Worm (Caenorhabditis elegans) whole organism, young adult: Measurements from ENCODE around the gene Y4C6B.4.

ENCODE experiments used
- C06A6.2 ChIP-seq: fragments of 200-800 bp; sonication (Bioruptor generic); conservative IDR thresholded peaks from 2 replicates; pipeline ENCODE4 v1.3.6; 2022; ENCODE audit warnings: missing genetic modification characterization, missing compliant biosample characterization
- F10E7.11 ChIP-seq: sonication (generic microtip); optimal IDR thresholded peaks from 2 replicates; lab custom pipeline; 2017; ENCODE audit warnings: mild to moderate bottlenecking, missing genetic modification characterization, moderate library complexity, missing compliant biosample characterization
- F22D6.2 ChIP-seq: sonication (generic microtip); optimal IDR thresholded peaks from 2 replicates; lab custom pipeline; 2016; ENCODE audit warnings: mild to moderate bottlenecking, missing genetic modification characterization, missing compliant biosample characterization
- F37B4.10 ChIP-seq: fragments of 200-800 bp; sonication (Bioruptor generic); IDR thresholded peaks from 2 replicates; pipeline ENCODE4 v1.3.6; 2022; ENCODE audit warnings: missing genetic modification characterization, missing compliant biosample characterization
- F49E8.2 ChIP-seq: sonication (generic microtip); optimal IDR thresholded peaks from 3 replicates; lab custom pipeline; 2017; ENCODE audit warnings: missing genetic modification characterization, mild to moderate bottlenecking, missing compliant biosample characterization, antibody characterized with exemption, moderate library complexity; ENCODE audit not compliant: insufficient read depth
- F57C9.4 ChIP-seq: sonication (generic microtip); optimal IDR thresholded peaks from 2 replicates; lab custom pipeline; 2017; ENCODE audit warnings: mild to moderate bottlenecking, missing genetic modification characterization, missing compliant biosample characterization
- K11D2.4 ChIP-seq: fragments of 200-800 bp; sonication (Bioruptor generic); IDR thresholded peaks from 2 replicates; pipeline ENCODE4 v1.3.6; 2022; ENCODE audit warnings: missing genetic modification reagents, missing genetic modification characterization, missing compliant biosample characterization
- T07F8.4 ChIP-seq: sonication (generic microtip); optimal IDR thresholded peaks from 2 replicates; lab custom pipeline; 2016; ENCODE audit warnings: mild to moderate bottlenecking, missing genetic modification characterization, moderate library complexity, missing compliant biosample characterization
- Y53G8AR.9 ChIP-seq: fragments of 200-800 bp; sonication (Bioruptor generic); conservative IDR thresholded peaks from 2 replicates; pipeline ENCODE4 v1.3.6; 2022; ENCODE audit warnings: missing genetic modification reagents, missing genetic modification characterization, missing compliant biosample characterization
- Y79H2A.3 ChIP-seq: fragments of 200-800 bp; sonication (Bioruptor generic); conservative IDR thresholded peaks from 2 replicates; pipeline ENCODE4 v1.3.6; 2022; ENCODE audit warnings: missing genetic modification reagents, missing genetic modification characterization, missing compliant biosample characterization
- akir-1 ChIP-seq: fragments of 200-800 bp; sonication (Bioruptor generic); optimal IDR thresholded peaks from 2 replicates; lab custom pipeline; 2018; ENCODE audit warnings: mild to moderate bottlenecking, missing genetic modification characterization, moderate library complexity, missing compliant biosample characterization
- ama-1 ChIP-seq, 3 experiments: fragments of 150-350 bp in 1 of 3; sonication (generic microtip) in 2 of 3; optimal IDR thresholded peaks; 2 replicates each; lab custom pipeline; 2014 to 2018; ENCODE audit warnings: missing biosample characterization in 2 of 3, missing genetic modification characterization in 2 of 3, missing genetic modification reagents in 2 of 3
- athp-1 ChIP-seq: sonication (generic microtip); optimal IDR thresholded peaks from 2 replicates; lab custom pipeline; 2017; ENCODE audit warnings: mild to moderate bottlenecking, missing genetic modification characterization, missing compliant biosample characterization
- ccch-3 ChIP-seq: fragments of 200-800 bp; sonication (Bioruptor generic); optimal IDR thresholded peaks from 2 replicates; lab custom pipeline; 2018; ENCODE audit warnings: mild to moderate bottlenecking, missing genetic modification characterization, missing compliant biosample characterization
- ceh-58 ChIP-seq: fragments of 200-800 bp; sonication (Bioruptor generic); IDR thresholded peaks from 2 replicates; pipeline ENCODE4 v1.3.6; 2022; ENCODE audit warnings: missing genetic modification characterization, missing compliant biosample characterization
- die-1 ChIP-seq: sonication (generic microtip); optimal IDR thresholded peaks from 2 replicates; lab custom pipeline; 2016; ENCODE audit warnings: missing genotype, mild to moderate bottlenecking, missing genetic modification characterization, missing compliant biosample characterization
- efl-1 ChIP-seq: fragments of 150-350 bp; optimal IDR thresholded peaks from 2 replicates; lab custom pipeline; 2014; ENCODE audit warnings: missing biosample characterization, missing genetic modification reagents, missing genetic modification characterization
- egl-18 ChIP-seq: fragments of 200-800 bp; sonication (Bioruptor generic); IDR thresholded peaks from 2 replicates; pipeline ENCODE4 v1.3.6; 2022; ENCODE audit warnings: missing genetic modification reagents, missing genetic modification characterization, missing compliant biosample characterization
- egl-44 ChIP-seq: fragments of 200-800 bp; sonication (Bioruptor generic); IDR thresholded peaks from 2 replicates; pipeline ENCODE4 v1.3.6; 2022; ENCODE audit warnings: missing genetic modification reagents, missing genetic modification characterization, missing compliant biosample characterization
- him-1 ChIP-seq: sonication (generic microtip); optimal IDR thresholded peaks from 2 replicates; lab custom pipeline; 2016; ENCODE audit warnings: missing genotype, missing genetic modification reagents, missing genetic modification characterization, missing compliant biosample characterization
- hlh-12 ChIP-seq: sonication (generic microtip); optimal IDR thresholded peaks from 2 replicates; lab custom pipeline; 2016; ENCODE audit warnings: missing genetic modification characterization, missing compliant biosample characterization
- hmg-1.2 ChIP-seq: fragments of 200-800 bp; sonication (Bioruptor generic); IDR thresholded peaks from 2 replicates; pipeline ENCODE4 v1.3.6; 2022; ENCODE audit warnings: missing genetic modification reagents, missing genetic modification characterization, missing compliant biosample characterization
- hrde-1 ChIP-seq: sonication (generic microtip); optimal IDR thresholded peaks from 2 replicates; lab custom pipeline; 2016; ENCODE audit warnings: missing genetic modification characterization, mild to moderate bottlenecking, missing compliant biosample characterization, moderate library complexity, missing genotype, missing genetic modification reagents, borderline replicate concordance
- hsf-1 ChIP-seq: fragments of 200-800 bp; sonication (Bioruptor generic); IDR thresholded peaks from 2 replicates; pipeline ENCODE4 v1.3.6; 2022; ENCODE audit warnings: missing genetic modification reagents, missing genetic modification characterization, missing compliant biosample characterization
- lag-1 ChIP-seq: fragments of 200-800 bp; sonication (Bioruptor generic); IDR thresholded peaks from 2 replicates; pipeline ENCODE4 v1.3.6; 2022; ENCODE audit warnings: missing genetic modification reagents, missing genetic modification characterization, missing compliant biosample characterization
- lin-35 ChIP-seq, 3 experiments: fragments of 150-350 bp in 2 of 3; sonication (generic microtip) in 1 of 3; optimal IDR thresholded peaks; 2 replicates each; lab custom pipeline; 2014 to 2018; ENCODE audit warnings: missing biosample characterization in 3 of 3, missing genetic modification characterization in 3 of 3, missing genetic modification reagents in 3 of 3
- lin-40 ChIP-seq: sonication (generic microtip); optimal IDR thresholded peaks from 2 replicates; lab custom pipeline; 2016; ENCODE audit warnings: missing genetic modification characterization, mild to moderate bottlenecking, missing compliant biosample characterization, missing genotype, missing genetic modification reagents
- lin-54 ChIP-seq: fragments of 200-800 bp; sonication (Bioruptor generic); optimal IDR thresholded peaks from 2 replicates; lab custom pipeline; 2018; ENCODE audit warnings: mild to moderate bottlenecking, missing genetic modification characterization, missing compliant biosample characterization
- lir-1 ChIP-seq: fragments of 200-800 bp; sonication (Bioruptor generic); conservative IDR thresholded peaks from 2 replicates; pipeline ENCODE4 v1.3.6; 2022; ENCODE audit warnings: missing genetic modification reagents, missing genetic modification characterization, missing compliant biosample characterization
- lsl-1 ChIP-seq: fragments of 200-800 bp; sonication (Bioruptor generic); optimal IDR thresholded peaks from 2 replicates; lab custom pipeline; 2018; ENCODE audit warnings: mild to moderate bottlenecking, missing genetic modification characterization, moderate library complexity, missing compliant biosample characterization
- mel-28 ChIP-seq: sonication (generic microtip); optimal IDR thresholded peaks from 2 replicates; lab custom pipeline; 2016; ENCODE audit warnings: borderline replicate concordance, mild to moderate bottlenecking, missing genetic modification characterization, missing compliant biosample characterization
- nhr-120 ChIP-seq: fragments of 200-800 bp; sonication (Bioruptor generic); IDR thresholded peaks from 2 replicates; pipeline ENCODE4 v1.3.6; 2022; ENCODE audit warnings: missing genetic modification characterization, missing compliant biosample characterization
- nhr-27 ChIP-seq: fragments of 200-800 bp; sonication (Bioruptor generic); optimal IDR thresholded peaks from 2 replicates; lab custom pipeline; 2018; ENCODE audit warnings: mild to moderate bottlenecking, missing genetic modification characterization, moderate library complexity, missing compliant biosample characterization
- pbrm-1 ChIP-seq: fragments of 200-800 bp; sonication (Bioruptor generic); IDR thresholded peaks from 2 replicates; pipeline ENCODE4 v1.3.6; 2022; ENCODE audit warnings: missing genetic modification reagents, missing genetic modification characterization, missing compliant biosample characterization
- pha-4 ChIP-seq: fragments of 150-350 bp; sonication (generic microtip); optimal IDR thresholded peaks from 2 replicates; lab custom pipeline; 2014; ENCODE audit warnings: missing biosample characterization, missing genetic modification reagents, missing genetic modification characterization
- rcor-1 ChIP-seq: fragments of 200-800 bp; sonication (Bioruptor generic); IDR thresholded peaks from 2 replicates; pipeline ENCODE4 v1.3.6; 2022; ENCODE audit warnings: missing genetic modification reagents, missing genetic modification characterization, missing compliant biosample characterization
- rec-8 ChIP-seq, 2 experiments: sonication (generic microtip); optimal IDR thresholded peaks; 2 replicates each; lab custom pipeline; 2016; ENCODE audit warnings: mild to moderate bottlenecking in 2 of 2, missing genetic modification characterization in 2 of 2, missing genetic modification reagents in 2 of 2, missing genotype in 2 of 2, missing biosample characterization in 1 of 2, missing compliant biosample characterization in 1 of 2, moderate library complexity in 1 of 2
- snpc-3.4 ChIP-seq: sonication (generic microtip); optimal IDR thresholded peaks from 2 replicates; lab custom pipeline; 2017; ENCODE audit warnings: missing genetic modification characterization, mild to moderate bottlenecking, missing compliant biosample characterization, antibody characterized with exemption, moderate library complexity, missing genotype, missing genetic modification reagents
- tlf-1 ChIP-seq: fragments of 200-800 bp; sonication (Bioruptor generic); optimal IDR thresholded peaks from 2 replicates; lab custom pipeline; 2018; ENCODE audit warnings: mild to moderate bottlenecking, missing genetic modification characterization, missing compliant biosample characterization
- unc-130 ChIP-seq: sonication (generic microtip); optimal IDR thresholded peaks from 2 replicates; lab custom pipeline; 2016; ENCODE audit warnings: missing genetic modification reagents, missing genetic modification characterization, missing compliant biosample characterization
- ztf-18 ChIP-seq: sonication (generic microtip); optimal IDR thresholded peaks from 2 replicates; lab custom pipeline; 2016; ENCODE audit warnings: missing genotype, mild to moderate bottlenecking, missing genetic modification characterization, missing compliant biosample characterization
- ztf-6 ChIP-seq: fragments of 200-800 bp; sonication (Bioruptor generic); IDR thresholded peaks from 2 replicates; pipeline ENCODE4 v1.3.6; 2022; ENCODE audit warnings: missing genetic modification reagents, missing genetic modification characterization, missing compliant biosample characterization

Y4C6B.4 gene

DNA sequence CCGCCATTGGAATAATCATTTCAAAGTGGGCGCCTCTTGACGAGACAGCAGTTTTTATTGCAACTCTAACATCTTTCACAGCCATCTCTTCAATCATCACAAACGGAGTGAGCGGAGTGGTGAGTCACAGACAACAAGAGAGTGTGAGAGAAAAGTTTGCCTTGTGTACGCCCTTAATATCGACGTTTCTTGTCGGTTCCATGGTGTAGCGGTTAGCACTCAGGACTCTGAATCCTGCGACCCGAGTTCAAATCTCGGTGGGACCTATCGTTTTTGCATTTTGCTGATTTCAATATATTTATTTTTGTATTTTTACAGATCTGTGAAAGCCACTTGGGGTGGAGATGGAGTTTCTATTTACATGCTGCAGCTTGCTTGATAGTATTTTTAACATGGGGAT, 8.3 kb downstream of the Y4C6B.4 start (continued):
- TF ChIP-seq F49E8.2 (tag; lab: Kevin White, UChicago) (no peak), rec-8 (tag; optimal IDR thresholded peaks at IDR 0.05; lab: Kevin White, UChicago) (peak in 1 of 2 experiments; percentile 18), hsf-1 (GFP tag; lab: Robert Waterston, UW) (no peak), nhr-27 (tag; lab: Kevin White, UChicago) (no peak), unc-130 (GFP tag; lab: Kevin White, UChicago) (no peak), lsl-1 (GFP tag; lab: Kevin White, UChicago) (no peak), F10E7.11 (no peak), mel-28 (tag; lab: Kevin White, UChicago) (no peak), F22D6.2 (tag; lab: Kevin White, UChicago) (no peak), ama-1 (optimal IDR thresholded peaks at IDR 0.05; lab: Kevin White, UChicago) (no peak), ama-1 (GFP tag; optimal IDR thresholded peaks at IDR 0.05; lab: Kevin White, UChicago) (peak in 1 of 2 experiments; percentile 66), lin-54 (GFP tag; lab: Kevin White, UChicago) (no peak), lin-40 (peak; percentile 43), ztf-6 (GFP tag; lab: Robert Waterston, UW) (no peak), Y79H2A.3 (GFP tag; lab: Robert Waterston, UW) (no peak), K11D2.4 (peak; percentile 69; the same call in 1 of the 2 replicates), lin-35 (GFP tag; optimal IDR thresholded peaks at IDR 0.05; lab: Kevin White, UChicago) (no peak), T07F8.4 (tag; lab: Kevin White, UChicago) (no peak), egl-18 (GFP tag; lab: Robert Waterston, UW) (no peak), ceh-58 (GFP tag; lab: Robert Waterston, UW) (no peak), hrde-1 (no peak), him-1 (tag; lab: Kevin White, UChicago) (peak; percentile 53), pha-4 (tag; lab: Kevin White, UChicago) (no peak), ztf-18 (tag; lab: Kevin White, UChicago) (peak; percentile 55), tlf-1 (peak; percentile 1), pbrm-1 (GFP tag; lab: Robert Waterston, UW) (no peak), hlh-12 (tag; lab: Kevin White, UChicago) (no peak), F57C9.4 (no peak), hmg-1.2 (GFP tag; lab: Robert Waterston, UW) (peak; percentile 60)

DNA sequence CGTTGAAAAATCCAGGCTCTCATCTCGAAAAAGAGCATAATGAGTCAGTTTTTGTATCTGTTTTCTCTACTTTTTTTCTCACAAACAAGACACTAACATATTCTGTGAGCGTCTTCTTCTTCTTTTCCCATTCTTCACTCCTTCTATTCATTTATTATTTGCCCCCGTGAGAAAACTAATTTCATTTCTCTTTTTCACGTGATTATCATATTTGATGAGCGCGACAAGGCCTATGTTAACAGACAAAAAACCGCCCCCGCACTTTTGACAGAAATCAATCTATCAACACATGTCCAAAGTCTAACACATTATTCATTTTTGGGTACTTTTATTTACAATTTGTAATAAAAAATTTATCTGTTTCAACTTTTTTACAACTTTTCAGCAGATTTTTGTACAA, 11.4 kb downstream of the Y4C6B.4 start:
- TF ChIP-seq ccch-3, result no peak
- no peak for TF ChIP-seq athp-1 (tag; lab: Kevin White, UChicago)
- TF ChIP-seq ama-1 (optimal IDR thresholded peaks at IDR 0.05; lab: Kevin White, UChicago), result no peak
- TF ChIP-seq ama-1 (GFP tag; optimal IDR thresholded peaks at IDR 0.05; lab: Kevin White, UChicago), result no peak
- TF ChIP-seq efl-1 (GFP tag; lab: Kevin White, UChicago), result no peak

DNA sequence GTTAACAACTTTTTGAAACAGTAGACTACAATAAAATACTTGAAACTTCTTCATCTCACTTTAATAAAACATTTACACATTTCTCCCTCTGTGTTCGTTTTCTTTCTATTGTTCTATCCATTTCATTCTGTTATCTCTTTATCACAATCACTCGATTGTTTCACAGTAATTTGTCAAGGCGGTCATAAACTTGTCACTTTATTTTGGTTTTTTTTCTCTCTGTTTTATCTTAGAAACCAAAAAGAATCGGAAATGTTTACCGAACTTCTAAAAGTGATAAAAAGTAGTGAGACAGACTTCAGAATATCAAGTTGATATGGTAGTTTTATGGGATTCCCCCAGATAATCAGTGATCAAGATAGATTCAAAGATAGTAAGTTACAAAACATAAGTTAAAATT, 13.0 kb downstream of the Y4C6B.4 start, which contains the start of gene Y4C6B.2:
Gene Y4C6B.2, plus strand, starts transcription at position 320 of the 400 bp plus-strand sequence.
- no peak for TF ChIP-seq ztf-6 (GFP tag; lab: Robert Waterston, UW)
- no peak for TF ChIP-seq lir-1
- no peak for TF ChIP-seq nhr-27 (tag; lab: Kevin White, UChicago)
- no peak for TF ChIP-seq F49E8.2 (tag; lab: Kevin White, UChicago)
- no peak for TF ChIP-seq akir-1
- TF ChIP-seq lsl-1 (GFP tag; lab: Kevin White, UChicago), result no peak
- TF ChIP-seq rcor-1, result no peak
- TF ChIP-seq egl-44, result no peak
- no peak for TF ChIP-seq die-1 (tag; lab: Kevin White, UChicago)
- TF ChIP-seq Y53G8AR.9 (GFP tag; lab: Robert Waterston, UW), result no peak
- no peak for TF ChIP-seq nhr-120
- no peak for TF ChIP-seq C06A6.2 (GFP tag; lab: Robert Waterston, UW)
- TF ChIP-seq hmg-1.2 (GFP tag; lab: Robert Waterston, UW), result no peak
- no peak for TF ChIP-seq lag-1 (GFP tag; lab: Robert Waterston, UW)
- TF ChIP-seq F57C9.4, result no peak
- no peak for TF ChIP-seq snpc-3.4 (tag; lab: Kevin White, UChicago)
- TF ChIP-seq F37B4.10 (GFP tag; lab: Robert Waterston, UW), result no peak
